Worm (Caenorhabditis elegans): Measurements from ENCODE around the gene F35A5.8.

F35A5.8 gene

ce11 chrX:3758399-3758798, 44.9 kb downstream of the F35A5.8 start, which contains the start of gene T14G12.12:
T14G12.12 (minus strand) TSS chrX:3758499.
- TF ChIP-seq fkh-10 (GFP tag; optimal IDR thresholded peaks at IDR 0.05) (no peak), vab-15 (tag; optimal IDR thresholded peaks at IDR 0.05) (no peak), aha-1 (tag; optimal IDR thresholded peaks at IDR 0.05) (no peak), dsc-1 (tag; optimal IDR thresholded peaks at IDR 0.05) (no peak), fkh-4 (tag; optimal IDR thresholded peaks at IDR 0.05; ENCODE audit: borderline replicate concordance) (no peak)

- TF ChIP-seq irx-1 (tag; optimal IDR thresholded peaks at IDR 0.05) = no peak
- no peak for TF ChIP-seq ceh-82 (tag; optimal IDR thresholded peaks at IDR 0.05)
- no peak for TF ChIP-seq efl-1 (optimal IDR thresholded peaks at IDR 0.05)
- no peak for TF ChIP-seq efl-1 (GFP tag; optimal IDR thresholded peaks at IDR 0.05 in 1 of 2)
- TF ChIP-seq hpl-2 (GFP tag; optimal IDR thresholded peaks at IDR 0.05) = no peak
- no peak for TF ChIP-seq sox-4 (tag; optimal IDR thresholded peaks at IDR 0.05)
- TF ChIP-seq mef-2 (tag; optimal IDR thresholded peaks at IDR 0.05) = no peak
- peak; percentile 4 to 94 (median 63) for TF ChIP-seq elt-3 (tag; optimal IDR thresholded peaks at IDR 0.05)
- no peak for TF ChIP-seq vab-15 (tag; optimal IDR thresholded peaks at IDR 0.05)
- no peak for TF ChIP-seq nhr-76 (tag; optimal IDR thresholded peaks at IDR 0.05)
- no peak for TF ChIP-seq tbx-2 (tag; optimal IDR thresholded peaks at IDR 0.05)
- no peak for TF ChIP-seq aly-2 (tag; optimal IDR thresholded peaks at IDR 0.05)
- no peak for TF ChIP-seq nhr-90 (tag; optimal IDR thresholded peaks at IDR 0.05; ENCODE audit: poor library complexity)
- TF ChIP-seq pax-3 (tag; optimal IDR thresholded peaks at IDR 0.05) = no peak
- no peak for TF ChIP-seq unc-86 (tag; optimal IDR thresholded peaks at IDR 0.05)
- TF ChIP-seq rnt-1 (tag; optimal IDR thresholded peaks at IDR 0.05) = peak; percentile 31
- TF ChIP-seq ceh-63 (GFP tag; optimal IDR thresholded peaks at IDR 0.05) = no peak
- no peak for TF ChIP-seq Y116A8C.19 (tag; optimal IDR thresholded peaks at IDR 0.05; ENCODE audit: borderline replicate concordance)
These were observed 47.0 kb downstream of the F35A5.8 start for ce11 chrX:3756238-3756637.

ce11 chrX:3755753-3756152, 47.5 kb downstream of the F35A5.8 start:
- no peak for TF ChIP-seq lin-35 (GFP tag; optimal IDR thresholded peaks at IDR 0.05)
- TF ChIP-seq unc-30 (tag; optimal IDR thresholded peaks at IDR 0.05) = no peak
- no peak for TF ChIP-seq unc-86 (tag; optimal IDR thresholded peaks at IDR 0.05)
- TF ChIP-seq elt-3 (tag; optimal IDR thresholded peaks at IDR 0.05) = peak in 5 of 6 experiments; percentile 5 to 89 (median 63)
- no peak for TF ChIP-seq unc-98 (GFP tag; IDR thresholded peaks at IDR 0.05)
- no peak for TF ChIP-seq mef-2 (tag; optimal IDR thresholded peaks at IDR 0.05)
- no peak for TF ChIP-seq dsc-1 (tag; optimal IDR thresholded peaks at IDR 0.05)
- TF ChIP-seq isw-1 (GFP tag; IDR thresholded peaks at IDR 0.05) = no peak
- peak; percentile 21 for TF ChIP-seq nhr-85 (tag)
- no peak for TF ChIP-seq nhr-76 (tag; optimal IDR thresholded peaks at IDR 0.05)
- no peak for TF ChIP-seq efl-1 (optimal IDR thresholded peaks at IDR 0.05)
- TF ChIP-seq efl-1 (GFP tag; optimal IDR thresholded peaks at IDR 0.05 in 1 of 2) = no peak
- no peak for TF ChIP-seq nhr-19 (GFP tag; conservative IDR thresholded peaks at IDR 0.05)
- TF ChIP-seq skn-1 (tag; optimal IDR thresholded peaks at IDR 0.05) = no peak
- no peak for TF ChIP-seq hlh-4 (tag; optimal IDR thresholded peaks at IDR 0.05)
- no peak for TF ChIP-seq egl-27 (tag; optimal IDR thresholded peaks at IDR 0.05)
- TF ChIP-seq pag-3 (tag; optimal IDR thresholded peaks at IDR 0.05; ENCODE audit: borderline replicate concordance, insufficient read depth) = no peak
- TF ChIP-seq C04F5.9 (tag; optimal IDR thresholded peaks at IDR 0.05) = no peak

- TF ChIP-seq ces-1 (GFP tag; optimal IDR thresholded peaks at IDR 0.05) (no peak), zag-1 (tag; optimal IDR thresholded peaks at IDR 0.05) (no peak), dpl-1 (GFP tag; optimal IDR thresholded peaks at IDR 0.05) (no peak), C04F5.9 (tag; optimal IDR thresholded peaks at IDR 0.05) (no peak)
These were observed 50.8 kb downstream of the F35A5.8 start for ce11 chrX:3752443-3752842.

Data from whole organism, L1 larva.